Worm (Caenorhabditis elegans) whole organism, late embryonic: ENCODE measurements around the gene gpc-1.

Source experiments
- C08G9.2 ChIP-seq: sonication (generic microtip); optimal IDR thresholded peaks from 2 replicates; lab custom pipeline; 2016; ENCODE audit warnings: mild to moderate bottlenecking, missing genetic modification characterization, moderate library complexity, missing compliant biosample characterization
- C38D4.7 ChIP-seq: fragments of 200-800 bp; sonication (Bioruptor generic); optimal IDR thresholded peaks from 2 replicates; lab custom pipeline; 2018; ENCODE audit warnings: mild to moderate bottlenecking, missing genetic modification characterization, moderate library complexity, missing compliant biosample characterization
- F13H6.1 ChIP-seq: sonication (generic microtip); optimal IDR thresholded peaks from 2 replicates; lab custom pipeline; 2016; ENCODE audit warnings: missing genetic modification characterization, missing compliant biosample characterization
- K02D7.2 ChIP-seq: sonication (generic microtip); optimal IDR thresholded peaks from 2 replicates; lab custom pipeline; 2017; ENCODE audit warnings: mild to moderate bottlenecking, missing genetic modification characterization, missing compliant biosample characterization
- K09A11.1 ChIP-seq: sonication (generic microtip); optimal IDR thresholded peaks from 2 replicates; lab custom pipeline; 2017; ENCODE audit warnings: antibody characterized with exemption, mild to moderate bottlenecking, missing genetic modification characterization, missing compliant biosample characterization; ENCODE audit not compliant: insufficient read depth
- Y22D7AL.16 ChIP-seq: sonication (generic microtip); optimal IDR thresholded peaks from 2 replicates; lab custom pipeline; 2016; ENCODE audit warnings: missing genetic modification characterization, missing compliant biosample characterization
- ahr-1 ChIP-seq: sonication (generic microtip); optimal IDR thresholded peaks from 2 replicates; lab custom pipeline; 2016; ENCODE audit warnings: missing genetic modification characterization, missing compliant biosample characterization
- ceh-18 ChIP-seq: sonication (generic microtip); optimal IDR thresholded peaks from 2 replicates; lab custom pipeline; 2016; ENCODE audit warnings: missing genetic modification characterization, missing compliant biosample characterization
- ceh-2 ChIP-seq: sonication (generic microtip); optimal IDR thresholded peaks from 2 replicates; lab custom pipeline; 2016; ENCODE audit warnings: missing genotype, missing genetic modification characterization, missing compliant biosample characterization
- ceh-22 ChIP-seq: sonication (generic microtip); optimal IDR thresholded peaks from 2 replicates; lab custom pipeline; 2017; ENCODE audit warnings: missing biosample characterization, missing genetic modification characterization
- ceh-30 ChIP-seq: fragments of 150-350 bp; optimal IDR thresholded peaks from 2 replicates; lab custom pipeline; 2014; ENCODE audit warnings: missing biosample characterization, missing genetic modification characterization
- ceh-34 ChIP-seq: sonication (generic microtip); optimal IDR thresholded peaks from 2 replicates; lab custom pipeline; 2016; ENCODE audit warnings: mild to moderate bottlenecking, missing genetic modification characterization, missing compliant biosample characterization
- ceh-6 ChIP-seq: fragments of 200-800 bp; sonication (Bioruptor generic); optimal IDR thresholded peaks from 2 replicates; lab custom pipeline; 2018; ENCODE audit warnings: mild to moderate bottlenecking, missing genetic modification characterization, missing compliant biosample characterization
- dmd-4 ChIP-seq: sonication (generic microtip); optimal IDR thresholded peaks from 2 replicates; lab custom pipeline; 2016; ENCODE audit warnings: borderline replicate concordance, missing genetic modification characterization, missing compliant biosample characterization
- dve-1 ChIP-seq: sonication (generic microtip); optimal IDR thresholded peaks from 2 replicates; lab custom pipeline; 2017; ENCODE audit warnings: antibody characterized with exemption, mild to moderate bottlenecking, missing genetic modification characterization, missing compliant biosample characterization
- elt-4 ChIP-seq: sonication (generic microtip); optimal IDR thresholded peaks from 2 replicates; lab custom pipeline; 2016; ENCODE audit warnings: missing genetic modification characterization, missing compliant biosample characterization
- ets-4 ChIP-seq: sonication (generic microtip); optimal IDR thresholded peaks from 2 replicates; lab custom pipeline; 2016; ENCODE audit warnings: missing genetic modification characterization, missing compliant biosample characterization
- eyg-1 ChIP-seq: sonication (generic microtip); optimal IDR thresholded peaks from 2 replicates; lab custom pipeline; 2016; ENCODE audit warnings: missing genotype, missing genetic modification characterization, missing compliant biosample characterization
- fax-1 ChIP-seq: sonication (generic microtip); optimal IDR thresholded peaks from 2 replicates; lab custom pipeline; 2016; ENCODE audit warnings: missing genotype, missing genetic modification characterization, missing compliant biosample characterization
- fkh-6 ChIP-seq: sonication (generic microtip); optimal IDR thresholded peaks from 2 replicates; lab custom pipeline; 2016; ENCODE audit warnings: missing genetic modification characterization, missing compliant biosample characterization
- gmeb-2 ChIP-seq: sonication (generic microtip); optimal IDR thresholded peaks from 2 replicates; lab custom pipeline; 2016; ENCODE audit warnings: missing genetic modification characterization, inconsistent platforms, missing compliant biosample characterization
- hlh-13 ChIP-seq: fragments of 200-800 bp; sonication (Bioruptor generic); optimal IDR thresholded peaks from 2 replicates; lab custom pipeline; 2018; ENCODE audit warnings: mild to moderate bottlenecking, missing genetic modification characterization, missing compliant biosample characterization
- hlh-8 ChIP-seq: sonication (generic microtip); optimal IDR thresholded peaks from 2 replicates; lab custom pipeline; 2016; ENCODE audit warnings: missing genotype, missing genetic modification characterization, missing compliant biosample characterization
- lin-11 ChIP-seq: fragments of 200-800 bp; sonication (Bioruptor generic); optimal IDR thresholded peaks from 2 replicates; lab custom pipeline; 2018; ENCODE audit warnings: mild to moderate bottlenecking, missing genetic modification characterization, missing compliant biosample characterization
- madf-2 ChIP-seq: sonication (generic microtip); optimal IDR thresholded peaks from 2 replicates; lab custom pipeline; 2017; ENCODE audit warnings: missing genetic modification characterization, missing compliant biosample characterization
- nhr-11 ChIP-seq: fragments of 150-350 bp; optimal IDR thresholded peaks from 2 replicates; lab custom pipeline; 2014; ENCODE audit warnings: missing biosample characterization, missing genetic modification characterization
- nhr-232 ChIP-seq: sonication (generic microtip); optimal IDR thresholded peaks from 2 replicates; lab custom pipeline; 2016; ENCODE audit warnings: missing genetic modification characterization, missing compliant biosample characterization
- npax-4 ChIP-seq: sonication (generic microtip); optimal IDR thresholded peaks from 2 replicates; lab custom pipeline; 2016; ENCODE audit warnings: missing genetic modification characterization, missing compliant biosample characterization
- pax-1 ChIP-seq: fragments of 150-350 bp; optimal IDR thresholded peaks from 2 replicates; lab custom pipeline; 2014; ENCODE audit warnings: missing biosample characterization, missing genetic modification characterization
- pha-2 ChIP-seq: sonication (generic microtip); optimal IDR thresholded peaks from 2 replicates; lab custom pipeline; 2017; ENCODE audit warnings: mild to moderate bottlenecking, missing genetic modification characterization, missing compliant biosample characterization
- pha-4 ChIP-seq: fragments of 150-350 bp; optimal IDR thresholded peaks from 2 replicates; lab custom pipeline; 2018; ENCODE audit warnings: missing biosample characterization, missing genetic modification reagents, missing genetic modification characterization
- pqm-1 ChIP-seq: sonication (generic microtip); optimal IDR thresholded peaks from 2 replicates; lab custom pipeline; 2016; ENCODE audit warnings: missing genetic modification characterization, missing compliant biosample characterization
- ref-2 ChIP-seq: sonication (generic microtip); optimal IDR thresholded peaks from 2 replicates; lab custom pipeline; 2016; ENCODE audit warnings: missing genetic modification characterization, missing compliant biosample characterization
- syd-9 ChIP-seq: sonication (generic microtip); optimal IDR thresholded peaks from 2 replicates; lab custom pipeline; 2016; ENCODE audit warnings: mild to moderate bottlenecking, missing genetic modification characterization, moderate library complexity, missing compliant biosample characterization
- tbx-2 ChIP-seq: sonication (generic microtip); optimal IDR thresholded peaks from 2 replicates; lab custom pipeline; 2016; ENCODE audit warnings: missing genetic modification characterization, missing compliant biosample characterization
- tbx-7 ChIP-seq: sonication (generic microtip); optimal IDR thresholded peaks from 2 replicates; lab custom pipeline; 2016; ENCODE audit warnings: missing genotype, missing genetic modification characterization, missing compliant biosample characterization
- unc-42 ChIP-seq: sonication (generic microtip); optimal IDR thresholded peaks from 2 replicates; lab custom pipeline; 2016; ENCODE audit warnings: missing genotype, missing genetic modification characterization, missing compliant biosample characterization
- unc-86 ChIP-seq: sonication (generic microtip); optimal IDR thresholded peaks from 2 replicates; lab custom pipeline; 2016; ENCODE audit warnings: missing genetic modification characterization, missing compliant biosample characterization
- zip-5 ChIP-seq: sonication (generic microtip); optimal IDR thresholded peaks from 2 replicates; lab custom pipeline; 2016; ENCODE audit warnings: missing genetic modification characterization, missing compliant biosample characterization

Gene gpc-1

DNA sequence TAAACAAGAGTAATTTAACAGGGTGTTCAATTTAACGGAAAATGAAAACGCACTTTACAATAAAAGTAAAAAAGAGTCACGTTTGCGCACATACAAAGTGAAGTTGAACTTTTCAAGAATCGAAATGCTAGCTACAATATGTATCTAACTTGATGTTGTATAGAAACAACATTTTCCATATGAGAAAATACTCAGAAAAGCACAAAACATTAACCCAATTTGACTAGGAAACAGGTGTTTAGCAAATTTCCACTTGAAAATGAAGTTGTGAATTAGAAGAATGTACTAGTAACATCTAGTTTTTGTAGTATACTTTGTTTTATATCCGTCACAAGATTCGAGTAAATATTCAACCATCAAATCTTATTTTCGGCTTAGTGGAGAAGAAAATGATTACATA, at the start of gene gpc-1:
TSS of gene gpc-1 (minus strand) at position 117 of the 400 bp plus-strand sequence.
- TF ChIP-seq nhr-232 (tag; lab: Kevin White, UChicago) (no peak), ceh-18 (tag; lab: Kevin White, UChicago) (no peak), elt-4 (tag; lab: Kevin White, UChicago) (no peak), pha-2 (tag; lab: Kevin White, UChicago) (no peak), F13H6.1 (no peak), hlh-13 (GFP tag; lab: Kevin White, UChicago) (no peak), unc-42 (tag; lab: Kevin White, UChicago) (no peak), ets-4 (tag; lab: Kevin White, UChicago) (no peak), K02D7.2 (tag; lab: Kevin White, UChicago) (no peak), ceh-6 (GFP tag; lab: Kevin White, UChicago) (no peak), unc-86 (no peak), pqm-1 (tag; lab: Kevin White, UChicago) (no peak), ahr-1 (no peak), C08G9.2 (no peak), dve-1 (no peak), ceh-2 (no peak), C38D4.7 (GFP tag; lab: Kevin White, UChicago) (no peak)

DNA sequence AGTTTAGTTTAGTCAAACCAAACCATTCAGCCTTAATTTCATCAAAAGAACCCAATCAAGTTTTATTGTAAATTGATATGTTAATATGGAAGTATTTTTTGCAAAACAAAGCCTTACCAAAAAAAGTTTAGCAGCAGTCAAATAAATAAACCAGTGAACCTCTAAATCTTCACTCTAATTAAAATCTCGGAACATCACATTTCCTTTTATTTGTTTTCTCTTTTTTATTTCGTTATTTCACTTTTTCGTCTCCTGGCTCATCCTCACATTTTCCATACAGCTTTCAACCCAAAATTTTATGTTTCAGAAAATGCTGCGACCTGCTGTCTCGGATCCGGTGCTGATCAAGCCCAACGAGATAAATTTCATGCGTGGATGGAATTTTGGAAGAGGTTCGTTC, 45.2 kb upstream of the gpc-1 start, which contains the start of gene C34E7.3:
TSS of gene C34E7.3 (plus strand) at position 301 of the 400 bp plus-strand sequence.
- TF ChIP-seq ceh-18 (tag; lab: Kevin White, UChicago): no peak
- no peak for TF ChIP-seq fax-1 (tag; lab: Kevin White, UChicago)
- no peak for TF ChIP-seq pha-4 (tag; lab: Kevin White, UChicago)
- no peak for TF ChIP-seq madf-2 (tag; lab: Kevin White, UChicago)
- no peak for TF ChIP-seq eyg-1
- TF ChIP-seq, all 69 proteins: peak for 0

DNA sequence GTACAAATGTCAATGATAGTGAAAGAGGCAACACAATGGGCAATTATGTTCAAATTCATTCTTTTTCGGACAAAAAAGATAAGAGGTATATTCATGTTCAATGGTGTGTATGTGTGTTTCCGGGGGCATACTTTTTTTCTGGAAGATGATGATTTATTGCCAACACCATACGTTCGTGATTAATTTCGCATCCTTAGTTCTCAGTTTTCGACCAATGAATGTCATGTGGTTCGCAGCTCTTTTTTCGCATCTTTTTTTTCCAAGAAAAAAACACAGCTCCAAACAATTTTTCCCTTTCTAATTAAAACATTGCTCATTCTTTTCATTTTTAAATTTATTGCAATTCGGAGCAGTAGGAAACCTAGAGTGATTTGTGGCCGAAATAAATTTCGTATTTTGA, 44.0 kb upstream of the gpc-1 start:
- TF ChIP-seq lin-11 (tag; lab: Kevin White, UChicago): no peak
- no peak for TF ChIP-seq ceh-30 (tag; lab: Kevin White, UChicago)
- no peak for TF ChIP-seq gmeb-2
- TF ChIP-seq npax-4 (tag; lab: Kevin White, UChicago): no peak
- no peak for TF ChIP-seq dve-1
- no peak for TF ChIP-seq zip-5 (tag; lab: Kevin White, UChicago)
- no peak for TF ChIP-seq tbx-7 (tag; lab: Kevin White, UChicago)
- TF ChIP-seq ahr-1: no peak
- TF ChIP-seq ref-2 (tag; lab: Kevin White, UChicago): no peak
- TF ChIP-seq C38D4.7 (GFP tag; lab: Kevin White, UChicago): no peak

- TF ChIP-seq nhr-11 (tag; lab: Kevin White, UChicago) (no peak), ahr-1 (no peak), ceh-22 (no peak), eyg-1 (no peak), hlh-13 (GFP tag; lab: Kevin White, UChicago) (no peak), unc-42 (tag; lab: Kevin White, UChicago) (no peak), pqm-1 (tag; lab: Kevin White, UChicago) (no peak), syd-9 (tag; lab: Kevin White, UChicago) (no peak), ceh-34 (no peak), tbx-7 (tag; lab: Kevin White, UChicago) (no peak), Y22D7AL.16 (no peak), fkh-6 (tag; lab: Kevin White, UChicago) (no peak)
These were observed 42.2 kb upstream of the gpc-1 start for ce11 chrX:12926998-12927397.

DNA sequence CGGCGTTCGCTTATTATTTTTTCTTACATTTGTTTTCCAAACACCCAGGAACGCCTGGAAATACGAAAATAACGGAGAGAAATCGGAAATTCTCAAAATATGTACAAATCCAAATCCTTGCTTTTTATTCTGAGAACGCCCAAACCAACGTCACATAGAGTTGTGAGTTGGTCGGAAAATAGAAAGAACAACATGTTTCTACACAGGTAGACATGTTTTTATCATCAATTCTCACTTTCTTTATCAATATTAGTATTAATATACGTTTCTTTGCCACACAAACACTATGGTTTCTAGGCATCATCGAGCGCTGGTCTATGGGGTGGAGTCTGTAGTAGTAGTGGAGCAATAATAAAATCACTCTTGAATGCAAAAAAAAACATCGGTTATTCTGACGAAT, 33.7 kb upstream of the gpc-1 start:
- no peak for TF ChIP-seq K09A11.1 (tag; lab: Kevin White, UChicago)
- no peak for TF ChIP-seq ceh-30 (tag; lab: Kevin White, UChicago)
- no peak for TF ChIP-seq pqm-1 (tag; lab: Kevin White, UChicago)
- no peak for TF ChIP-seq ahr-1
- TF ChIP-seq fax-1 (tag; lab: Kevin White, UChicago): no peak
- no peak for TF ChIP-seq pax-1 (tag; lab: Kevin White, UChicago)
- TF ChIP-seq hlh-8 (tag; lab: Kevin White, UChicago): no peak
- no peak for TF ChIP-seq dmd-4 (tag; lab: Kevin White, UChicago)
- no peak for TF ChIP-seq tbx-2 (tag; lab: Kevin White, UChicago)
